Fruit fly (Drosophila melanogaster): ENCODE results near the gene Nak.

Nak gene

dm6 chr2L:18965367-18966213, 3.0 kb downstream of the Nak start:
- TF ChIP-seq pan (optimal IDR thresholded peaks at IDR 0.05) (peak; percentile 59), EcR (GFP tag; optimal IDR thresholded peaks at IDR 0.05) (no peak)

dm6 chr2L:18957142-18957674, 11.3 kb downstream of the Nak start, which contains the start of gene Bhmt:
Bhmt (minus strand) TSS chr2L:18957311.
- TF ChIP-seq usp (GFP tag; optimal IDR thresholded peaks at IDR 0.05) (no peak), pan (optimal IDR thresholded peaks at IDR 0.05) (no peak)

dm6 chr2L:18955666-18956065, 12.9 kb downstream of the Nak start:
- peak; percentile 7 for TF ChIP-seq pan (optimal IDR thresholded peaks at IDR 0.05)
- no peak for TF ChIP-seq CG8478 (optimal IDR thresholded peaks at IDR 0.05)

- TF ChIP-seq CG8478 (optimal IDR thresholded peaks at IDR 0.05) = no peak
- TF ChIP-seq EcR (GFP tag; optimal IDR thresholded peaks at IDR 0.05) = no peak
- no peak for TF ChIP-seq pan (optimal IDR thresholded peaks at IDR 0.05)
- TF ChIP-seq psq (optimal IDR thresholded peaks at IDR 0.05) = no peak
- no peak for TF ChIP-seq Dll (optimal IDR thresholded peaks at IDR 0.05)
- TF ChIP-seq usp (GFP tag; optimal IDR thresholded peaks at IDR 0.05) = no peak
Measured at dm6 chr2L:18954255-18954715, 14.3 kb downstream of the Nak start, which contains the start of gene CG10621. CG10621 (minus strand) TSS chr2L:18954431.

- TF ChIP-seq CG8478 (optimal IDR thresholded peaks at IDR 0.05) (no peak), pan (optimal IDR thresholded peaks at IDR 0.05) (no peak)
Measured at dm6 chr2L:18953512-18954254, 14.9 kb downstream of the Nak start.

- TF ChIP-seq psq (optimal IDR thresholded peaks at IDR 0.05) (no peak), pan (optimal IDR thresholded peaks at IDR 0.05) (no peak), usp (GFP tag; optimal IDR thresholded peaks at IDR 0.05) (no peak), EcR (GFP tag; optimal IDR thresholded peaks at IDR 0.05) (no peak), CG8478 (optimal IDR thresholded peaks at IDR 0.05) (no peak), Dll (optimal IDR thresholded peaks at IDR 0.05) (no peak)
Measured at dm6 chr2L:18951674-18952073, 16.9 kb downstream of the Nak start, which contains the start of gene Nedd8. Nedd8 (minus strand) TSS chr2L:18951837.

- TF ChIP-seq pan (optimal IDR thresholded peaks at IDR 0.05) (no peak), psq (optimal IDR thresholded peaks at IDR 0.05) (no peak), usp (GFP tag; optimal IDR thresholded peaks at IDR 0.05) (no peak), EcR (GFP tag; optimal IDR thresholded peaks at IDR 0.05) (no peak), CG8478 (optimal IDR thresholded peaks at IDR 0.05) (no peak), Dll (optimal IDR thresholded peaks at IDR 0.05) (no peak)
Measured at dm6 chr2L:18948724-18949108, 19.8 kb downstream of the Nak start, which contains the start of gene CG10428. CG10428 (plus strand) TSS chr2L:18948884.

dm6 chr2L:18948065-18948723, 20.4 kb downstream of the Nak start:
- no peak for TF ChIP-seq Dll (optimal IDR thresholded peaks at IDR 0.05)
- TF ChIP-seq psq (optimal IDR thresholded peaks at IDR 0.05) = no peak
- no peak for TF ChIP-seq usp (GFP tag; optimal IDR thresholded peaks at IDR 0.05)
- TF ChIP-seq EcR (GFP tag; optimal IDR thresholded peaks at IDR 0.05) = no peak
- TF ChIP-seq pan (optimal IDR thresholded peaks at IDR 0.05) = no peak
- no peak for TF ChIP-seq CG8478 (optimal IDR thresholded peaks at IDR 0.05)

- TF ChIP-seq CG8478 (optimal IDR thresholded peaks at IDR 0.05) = peak; percentile 22
- TF ChIP-seq EcR (GFP tag; optimal IDR thresholded peaks at IDR 0.05) = peak in 1 of 2 experiments; percentile 78
- no peak for TF ChIP-seq pan (optimal IDR thresholded peaks at IDR 0.05)
- no peak for TF ChIP-seq Dll (optimal IDR thresholded peaks at IDR 0.05)
Measured at dm6 chr2L:18947515-18947998, 21.0 kb downstream of the Nak start.

dm6 chr2L:18946636-18947514, 21.7 kb downstream of the Nak start:
- TF ChIP-seq usp (GFP tag; optimal IDR thresholded peaks at IDR 0.05) (no peak), EcR (GFP tag; optimal IDR thresholded peaks at IDR 0.05) (peak in 1 of 2 experiments; percentile 78), CG8478 (optimal IDR thresholded peaks at IDR 0.05) (no peak), Dll (optimal IDR thresholded peaks at IDR 0.05) (no peak)

Data from whole organism.